Fruit fly (Drosophila melanogaster) whole organism, adult: ENCODE measurements around the gene spz4.

Experiments used
- CG11617 ChIP-seq: fragments of 200-800 bp; sonication (Bioruptor generic); optimal IDR thresholded peaks from 2 replicates; lab custom pipeline; 2017; ENCODE audit warnings: mild to moderate bottlenecking, missing biosample characterization, missing genetic modification reagents, missing genetic modification characterization
- CG14711 ChIP-seq: fragments of 200-800 bp; sonication (Bioruptor generic); optimal IDR thresholded peaks from 2 replicates; lab custom pipeline; 2018; ENCODE audit warnings: missing biosample characterization, mild to moderate bottlenecking, missing genetic modification characterization, moderate library complexity
- CG7045 ChIP-seq: fragments of 200-800 bp; sonication (Bioruptor generic); optimal IDR thresholded peaks from 2 replicates; lab custom pipeline; 2017; ENCODE audit warnings: missing biosample characterization, mild to moderate bottlenecking, missing genetic modification characterization
- CG7101 ChIP-seq: fragments of 200-800 bp; sonication (Bioruptor generic); optimal IDR thresholded peaks from 2 replicates; lab custom pipeline; 2018; ENCODE audit warnings: missing biosample characterization, mild to moderate bottlenecking, missing genetic modification characterization, moderate library complexity
- Clk ChIP-seq: fragments of 200-800 bp; sonication (Bioruptor generic); optimal IDR thresholded peaks from 2 replicates; lab custom pipeline; 2017; ENCODE audit warnings: missing biosample characterization, missing genetic modification characterization
- Hr96 ChIP-seq: fragments of 200-800 bp; sonication (Bioruptor generic); optimal IDR thresholded peaks from 2 replicates; lab custom pipeline; 2016; ENCODE audit warnings: missing biosample characterization, missing genetic modification characterization
- Mnt ChIP-seq: fragments of 200-800 bp; sonication (Bioruptor generic); optimal IDR thresholded peaks from 2 replicates; lab custom pipeline; 2016; ENCODE audit warnings: missing biosample characterization, mild to moderate bottlenecking, missing genetic modification characterization
- bab1 ChIP-seq: fragments of 200-800 bp; sonication (Bioruptor generic); optimal IDR thresholded peaks from 3 replicates; lab custom pipeline; 2019; ENCODE audit warnings: missing biosample characterization, mild to moderate bottlenecking, missing genetic modification characterization, moderate library complexity
- cnc ChIP-seq, 2 experiments: fragments of >200 bp; optimal IDR thresholded peaks; 2 replicates each; lab custom pipeline; 2017
- ovo ChIP-seq: fragments of 200-800 bp; sonication (Bioruptor generic); optimal IDR thresholded peaks from 2 replicates; lab custom pipeline; 2016; ENCODE audit warnings: missing biosample characterization, missing genetic modification characterization
- pad ChIP-seq: fragments of 200-800 bp; sonication (Bioruptor generic); optimal IDR thresholded peaks from 3 replicates; lab custom pipeline; 2017; ENCODE audit warnings: missing biosample characterization, missing genetic modification characterization, mild to moderate bottlenecking, moderate library complexity, missing genetic modification reagents
- tj ChIP-seq: fragments of 200-800 bp; sonication (Bioruptor generic); optimal IDR thresholded peaks from 3 replicates; lab custom pipeline; 2017; ENCODE audit warnings: missing biosample characterization, mild to moderate bottlenecking, missing genetic modification characterization, moderate library complexity

- no peak for TF ChIP-seq bab1 (GFP tag; lab: Kevin White, UChicago)
- TF ChIP-seq ovo (GFP tag; lab: Kevin White, UChicago), result no peak
- no peak for TF ChIP-seq cnc (optimal IDR thresholded peaks at IDR 0.05; lab: Kevin White, UChicago)
- no peak for TF ChIP-seq CG7101 (tag; lab: Kevin White, UChicago)
- no peak for TF ChIP-seq Mnt (GFP tag; lab: Kevin White, UChicago)
- no peak for TF ChIP-seq CG11617 (GFP tag; lab: Kevin White, UChicago)
- no peak for TF ChIP-seq Hr96 (GFP tag; lab: Kevin White, UChicago)
- no peak for TF ChIP-seq pad
- TF ChIP-seq CG7045 (GFP tag; lab: Kevin White, UChicago), result no peak
- no peak for TF ChIP-seq CG14711 (tag; lab: Kevin White, UChicago)
- no peak for TF ChIP-seq Clk (GFP tag; lab: Kevin White, UChicago)
- no peak for TF ChIP-seq tj
Measured at dm6 chr2L:11456667-11457222, 44.8 kb upstream of the spz4 start.
